Worm (Caenorhabditis elegans) whole organism, L1 larva: ENCODE results near the gene irld-24.

Source experiments
- mep-1 ChIP-seq: fragments of 150-350 bp; optimal IDR thresholded peaks from 2 replicates; lab custom pipeline; 2014; ENCODE audit warnings: missing biosample characterization, missing genetic modification characterization
- nhr-11 ChIP-seq: fragments of 150-350 bp; optimal IDR thresholded peaks from 2 replicates; lab custom pipeline; 2014; ENCODE audit warnings: missing biosample characterization, missing genetic modification characterization
- nhr-76 ChIP-seq: sonication (generic microtip); optimal IDR thresholded peaks from 2 replicates; lab custom pipeline; 2017; ENCODE audit warnings: missing biosample characterization, missing genetic modification characterization

DNA sequence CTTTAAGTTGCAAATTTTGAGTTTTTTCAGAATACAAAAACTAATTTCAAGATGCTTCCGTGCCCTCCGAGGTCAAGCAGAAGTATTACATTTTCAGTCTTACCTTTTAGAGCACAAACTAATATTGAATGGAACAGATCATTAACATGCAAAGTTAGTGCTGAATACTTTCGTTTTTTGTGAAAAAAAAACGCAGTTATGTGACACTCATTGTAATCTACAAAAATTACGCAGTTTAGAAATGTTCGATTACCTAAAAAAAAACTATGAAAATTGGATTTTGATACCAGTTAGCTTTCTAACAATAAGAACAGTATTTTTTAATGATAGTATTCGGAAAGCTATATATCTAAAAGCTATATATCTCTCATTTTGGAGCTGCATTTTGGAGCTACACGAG, 44.5 kb upstream of the irld-24 start:
- no peak for TF ChIP-seq mep-1 (tag; lab: Kevin White, UChicago)
- TF ChIP-seq nhr-76 (tag; lab: Kevin White, UChicago): no peak
- TF ChIP-seq nhr-11 (tag; lab: Kevin White, UChicago): no peak
